Worm (Caenorhabditis elegans) whole organism, L4 larva: Measurements from ENCODE around the gene clec-228.

Experiments
- T20F7.1 ChIP-seq: fragments of 200-800 bp; sonication (Bioruptor generic); optimal IDR thresholded peaks from 2 replicates; lab custom pipeline; 2018; ENCODE audit warnings: mild to moderate bottlenecking, missing genetic modification characterization, missing compliant biosample characterization
- ZK337.2 ChIP-seq: fragments of 200-800 bp; sonication (Bioruptor generic); IDR thresholded peaks from 2 replicates; pipeline ENCODE4 v1.3.6; 2022; ENCODE audit warnings: missing genetic modification reagents, missing genetic modification characterization, missing compliant biosample characterization
- ceh-44 ChIP-seq: fragments of 200-800 bp; sonication (Bioruptor generic); IDR thresholded peaks from 2 replicates; pipeline ENCODE4 v1.3.6; 2022; ENCODE audit warnings: missing genetic modification reagents, missing genetic modification characterization, missing compliant biosample characterization
- daf-12 ChIP-seq: fragments of 150-350 bp; optimal IDR thresholded peaks from 2 replicates; lab custom pipeline; 2014; ENCODE audit warnings: missing biosample characterization, missing genetic modification reagents, missing genetic modification characterization
- fkh-10 ChIP-seq: fragments of 150-350 bp; optimal IDR thresholded peaks from 2 replicates; lab custom pipeline; 2014; ENCODE audit warnings: missing biosample characterization, missing genetic modification reagents, missing genetic modification characterization
- fos-1 ChIP-seq: fragments of 150-350 bp; optimal IDR thresholded peaks from 2 replicates; lab custom pipeline; 2014; ENCODE audit warnings: missing biosample characterization, missing genetic modification characterization
- hlh-30 ChIP-seq: sonication (generic microtip); optimal IDR thresholded peaks from 2 replicates; lab custom pipeline; 2017; ENCODE audit warnings: antibody characterized with exemption, mild to moderate bottlenecking, missing genetic modification characterization, missing compliant biosample characterization; ENCODE audit not compliant: insufficient read depth
- lin-13 ChIP-seq: fragments of 150-350 bp; optimal IDR thresholded peaks from 2 replicates; lab custom pipeline; 2014; ENCODE audit warnings: missing biosample characterization, missing genetic modification reagents, missing genetic modification characterization
- mxl-3 ChIP-seq: fragments of 200-800 bp; sonication (Bioruptor generic); optimal IDR thresholded peaks from 2 replicates; lab custom pipeline; 2018; ENCODE audit warnings: mild to moderate bottlenecking, missing genetic modification characterization, missing compliant biosample characterization
- nhr-25 ChIP-seq: sonication (generic microtip); optimal IDR thresholded peaks from 2 replicates; lab custom pipeline; 2017; ENCODE audit warnings: missing genetic modification characterization, mild to moderate bottlenecking, missing compliant biosample characterization, antibody characterized with exemption, moderate library complexity, borderline replicate concordance; ENCODE audit not compliant: insufficient read depth
- nhr-76 ChIP-seq: fragments of 150-350 bp; optimal IDR thresholded peaks from 2 replicates; lab custom pipeline; 2014; ENCODE audit warnings: missing biosample characterization, missing genetic modification characterization
- skn-1 ChIP-seq: fragments of 150-350 bp; optimal IDR thresholded peaks from 2 replicates; lab custom pipeline; 2014; ENCODE audit warnings: missing biosample characterization, missing genetic modification characterization
- unc-62 ChIP-seq, 3 experiments: fragments of 150-350 bp in 1 of 3; sonication (generic microtip); optimal IDR thresholded peaks in 2 of 3; peaks in 1 of 3; 1 replicate in 1 of 3; 2 replicates in 2 of 3; lab custom pipeline; 2014 to 2017; ENCODE audit warnings: missing biosample characterization in 3 of 3, missing genetic modification characterization in 3 of 3, missing genetic modification reagents in 3 of 3, missing genotype in 1 of 3
- zfp-2 ChIP-seq: sonication (generic microtip); optimal IDR thresholded peaks from 2 replicates; lab custom pipeline; 2016; ENCODE audit warnings: mild to moderate bottlenecking, missing genetic modification characterization, missing compliant biosample characterization

DNA sequence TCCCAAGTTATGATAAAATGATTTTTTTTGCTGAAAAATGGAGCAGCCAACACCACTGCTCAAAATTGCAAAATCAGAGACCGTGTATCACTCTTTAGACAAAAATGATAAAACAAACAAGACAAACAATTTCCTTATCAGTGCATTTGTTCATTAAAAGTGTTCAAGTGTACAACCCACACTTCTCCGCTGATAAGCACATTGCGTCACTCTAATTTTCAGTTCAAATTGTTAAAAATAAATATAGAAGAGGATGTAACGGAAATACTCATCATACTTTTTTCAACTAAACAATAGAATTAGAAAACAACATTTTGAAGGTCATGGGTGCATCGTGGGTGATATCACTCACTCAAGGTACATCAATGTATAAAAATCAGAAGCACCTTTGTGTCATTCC is 20.6 kb downstream of the clec-228 start, which contains the start of gene nhr-291:
- no peak for TF ChIP-seq daf-12 (tag; lab: Kevin White, UChicago)
- TF ChIP-seq lin-13 (GFP tag; lab: Kevin White, UChicago) = no peak
- no peak for TF ChIP-seq unc-62 (GFP tag; optimal IDR thresholded peaks at IDR 0.05 in 1 of 2; lab: Kevin White, UChicago)
- no peak for TF ChIP-seq unc-62 (tag; optimal IDR thresholded peaks at IDR 0.05; lab: Kevin White, UChicago)
- TF ChIP-seq hlh-30 = no peak
- no peak for TF ChIP-seq nhr-25 (tag; lab: Kevin White, UChicago)
- no peak for TF ChIP-seq zfp-2 (tag; lab: Kevin White, UChicago)
- no peak for TF ChIP-seq ZK337.2
- TF ChIP-seq skn-1 = no peak
- no peak for TF ChIP-seq mxl-3 (GFP tag; lab: Kevin White, UChicago)
- no peak for TF ChIP-seq ceh-44 (GFP tag; lab: Robert Waterston, UW)
- TF ChIP-seq T20F7.1 (GFP tag; lab: Kevin White, UChicago) = no peak
- no peak for TF ChIP-seq nhr-76 (tag; lab: Kevin White, UChicago)
- no peak for TF ChIP-seq fos-1 (tag; lab: Kevin White, UChicago)
- TF ChIP-seq fkh-10 (GFP tag; lab: Kevin White, UChicago) = no peak
